Worm (Caenorhabditis elegans) whole organism, L1 larva: Measurements from ENCODE around the gene dyf-6.

Experiments
- C16A3.4 ChIP-seq: fragments of 150-350 bp; optimal IDR thresholded peaks from 2 replicates; lab custom pipeline; 2014; ENCODE audit warnings: missing biosample characterization, missing genetic modification characterization
- C34B4.2 ChIP-seq: sonication (generic microtip); optimal IDR thresholded peaks from 2 replicates; lab custom pipeline; 2017; ENCODE audit warnings: mild to moderate bottlenecking, missing genetic modification characterization, missing compliant biosample characterization
- aha-1 ChIP-seq: fragments of 150-350 bp; optimal IDR thresholded peaks from 2 replicates; lab custom pipeline; 2014; ENCODE audit warnings: missing biosample characterization, missing genetic modification characterization
- alr-1 ChIP-seq: fragments of 200-800 bp; sonication (Bioruptor generic); optimal IDR thresholded peaks from 2 replicates; lab custom pipeline; 2018; ENCODE audit warnings: borderline replicate concordance, mild to moderate bottlenecking, missing genetic modification characterization, missing compliant biosample characterization
- aly-2 ChIP-seq: fragments of 150-350 bp; optimal IDR thresholded peaks from 2 replicates; lab custom pipeline; 2014; ENCODE audit warnings: missing biosample characterization, missing genetic modification characterization
- ama-1 ChIP-seq: fragments of 150-350 bp; optimal IDR thresholded peaks from 2 replicates; lab custom pipeline; 2014
- blmp-1 ChIP-seq: fragments of 150-350 bp; optimal IDR thresholded peaks from 2 replicates; lab custom pipeline; 2014; ENCODE audit warnings: missing biosample characterization, missing genetic modification characterization
- ceh-82 ChIP-seq, 3 experiments: fragments of 150-350 bp in 1 of 3; sonication (generic microtip) in 2 of 3; optimal IDR thresholded peaks; 2 replicates each; lab custom pipeline; 2014 to 2017; ENCODE audit warnings: missing biosample characterization in 3 of 3, missing genetic modification characterization in 3 of 3
- ceh-88 ChIP-seq: fragments of 200-800 bp; sonication (Bioruptor generic); IDR thresholded peaks from 2 replicates; pipeline ENCODE4 v1.3.6; 2022; ENCODE audit warnings: missing genetic modification characterization, missing compliant biosample characterization
- ceh-90 ChIP-seq: sonication (generic microtip); optimal IDR thresholded peaks from 2 replicates; lab custom pipeline; 2016; ENCODE audit warnings: missing genetic modification characterization, missing compliant biosample characterization
- dsc-1 ChIP-seq: sonication (generic microtip); optimal IDR thresholded peaks from 2 replicates; lab custom pipeline; 2016; ENCODE audit warnings: mild to moderate bottlenecking, missing genetic modification characterization, missing compliant biosample characterization
- efl-1 ChIP-seq, 4 experiments: fragments of 150-350 bp; optimal IDR thresholded peaks in 3 of 4; peaks in 1 of 4; 1 replicate in 1 of 4; 2 replicates in 3 of 4; lab custom pipeline; 2014; ENCODE audit warnings: missing biosample characterization in 2 of 4, missing genetic modification characterization in 2 of 4, missing genetic modification reagents in 2 of 4
- egl-13 ChIP-seq: sonication (generic microtip); optimal IDR thresholded peaks from 2 replicates; lab custom pipeline; 2016; ENCODE audit warnings: missing genotype, missing genetic modification reagents, missing genetic modification characterization, missing compliant biosample characterization
- elt-2 ChIP-seq: sonication (generic microtip); optimal IDR thresholded peaks from 2 replicates; lab custom pipeline; 2016; ENCODE audit warnings: missing genetic modification characterization, mild to moderate bottlenecking, inconsistent platforms, missing compliant biosample characterization, missing genetic modification reagents
- elt-3 ChIP-seq, 6 experiments: fragments of 150-350 bp in 1 of 6; sonication (generic microtip); optimal IDR thresholded peaks; 2 replicates each; lab custom pipeline; 2017 to 2018; ENCODE audit warnings: missing biosample characterization in 6 of 6, missing genetic modification characterization in 6 of 6, inconsistent platforms in 1 of 6
- ets-5 ChIP-seq: fragments of 200-800 bp; sonication (Bioruptor generic); IDR thresholded peaks from 2 replicates; pipeline ENCODE4 v1.3.6; 2022; ENCODE audit warnings: missing genetic modification characterization, missing compliant biosample characterization
- fkh-4 ChIP-seq: sonication (generic microtip); optimal IDR thresholded peaks from 2 replicates; lab custom pipeline; 2016; ENCODE audit warnings: missing compliant biosample characterization, missing genetic modification characterization, borderline replicate concordance
- irx-1 ChIP-seq: sonication (generic microtip); optimal IDR thresholded peaks from 2 replicates; lab custom pipeline; 2016; ENCODE audit warnings: missing genetic modification characterization, missing compliant biosample characterization
- jun-1 ChIP-seq: fragments of 150-350 bp; optimal IDR thresholded peaks from 2 replicates; lab custom pipeline; 2014; ENCODE audit warnings: missing biosample characterization, missing genetic modification reagents, missing genetic modification characterization
- lin-14 ChIP-seq: fragments of 200-800 bp; sonication (Bioruptor generic); optimal IDR thresholded peaks from 2 replicates; lab custom pipeline; 2018; ENCODE audit warnings: mild to moderate bottlenecking, missing genetic modification characterization, moderate library complexity, missing compliant biosample characterization
- lin-35 ChIP-seq, 2 experiments: fragments of 150-350 bp; optimal IDR thresholded peaks; 2 replicates each; lab custom pipeline; 2014; ENCODE audit warnings: missing biosample characterization in 2 of 2, missing genetic modification characterization in 2 of 2, missing genetic modification reagents in 2 of 2
- lin-39 ChIP-seq: fragments of 150-350 bp; optimal IDR thresholded peaks from 2 replicates; lab custom pipeline; 2014; ENCODE audit warnings: missing biosample characterization, missing genetic modification reagents, missing genetic modification characterization
- lir-3 ChIP-seq: sonication (generic microtip); optimal IDR thresholded peaks from 2 replicates; lab custom pipeline; 2016; ENCODE audit warnings: mild to moderate bottlenecking, missing genetic modification characterization, moderate library complexity, missing compliant biosample characterization; ENCODE audit not compliant: poor library complexity
- lsy-2 ChIP-seq, 2 experiments: fragments of 150-350 bp; optimal IDR thresholded peaks; 2 replicates each; lab custom pipeline; 2014; ENCODE audit warnings: missing biosample characterization in 2 of 2, missing genetic modification characterization in 2 of 2
- nhr-19 ChIP-seq: fragments of 200-800 bp; sonication (Bioruptor generic); conservative IDR thresholded peaks from 2 replicates; pipeline ENCODE4 v1.3.6; 2022; ENCODE audit warnings: missing genetic modification characterization, missing compliant biosample characterization
- nhr-20 ChIP-seq: sonication (generic microtip); optimal IDR thresholded peaks from 2 replicates; lab custom pipeline; 2016; ENCODE audit warnings: mild to moderate bottlenecking, missing genetic modification characterization, missing compliant biosample characterization
- nhr-71 ChIP-seq: sonication (generic microtip); optimal IDR thresholded peaks from 2 replicates; lab custom pipeline; 2016; ENCODE audit warnings: mild to moderate bottlenecking, missing genetic modification characterization, moderate library complexity, missing compliant biosample characterization
- nhr-77 ChIP-seq: fragments of 150-350 bp; optimal IDR thresholded peaks from 2 replicates; lab custom pipeline; 2014; ENCODE audit warnings: missing biosample characterization, missing genetic modification characterization
- nhr-85 ChIP-seq: sonication (generic microtip); peaks from one replicate; lab custom pipeline; 2016; ENCODE audit warnings: missing genetic modification characterization, inconsistent platforms, missing compliant biosample characterization
- nhr-90 ChIP-seq: sonication (generic microtip); optimal IDR thresholded peaks from 2 replicates; lab custom pipeline; 2016; ENCODE audit warnings: mild to moderate bottlenecking, missing genetic modification characterization, missing compliant biosample characterization; ENCODE audit not compliant: poor library complexity
- pax-3 ChIP-seq: fragments of 200-800 bp; sonication (Bioruptor generic); optimal IDR thresholded peaks from 2 replicates; lab custom pipeline; 2018; ENCODE audit warnings: mild to moderate bottlenecking, missing genetic modification characterization, moderate library complexity, missing compliant biosample characterization
- pqm-1 ChIP-seq: sonication (generic microtip); optimal IDR thresholded peaks from 3 replicates; lab custom pipeline; 2017; ENCODE audit warnings: missing biosample characterization, missing genetic modification characterization
- rnt-1 ChIP-seq: sonication (generic microtip); optimal IDR thresholded peaks from 2 replicates; lab custom pipeline; 2016; ENCODE audit warnings: mild to moderate bottlenecking, missing genetic modification characterization, moderate library complexity, missing compliant biosample characterization
- snpc-4 ChIP-seq: fragments of 150-350 bp; optimal IDR thresholded peaks from 2 replicates; lab custom pipeline; 2014; ENCODE audit warnings: missing biosample characterization, missing genetic modification characterization
- sptf-1 ChIP-seq: fragments of 150-350 bp; optimal IDR thresholded peaks from 2 replicates; lab custom pipeline; 2014; ENCODE audit warnings: missing biosample characterization, missing genetic modification characterization
- sup-37 ChIP-seq: fragments of 200-800 bp; sonication (Bioruptor generic); optimal IDR thresholded peaks from 2 replicates; lab custom pipeline; 2018; ENCODE audit warnings: mild to moderate bottlenecking, missing genetic modification characterization, missing compliant biosample characterization
- tbx-2 ChIP-seq: sonication (generic microtip); optimal IDR thresholded peaks from 2 replicates; lab custom pipeline; 2016; ENCODE audit warnings: missing genetic modification characterization, missing compliant biosample characterization
- tlp-1 ChIP-seq: fragments of 150-350 bp; optimal IDR thresholded peaks from 2 replicates; lab custom pipeline; 2014; ENCODE audit warnings: missing biosample characterization, missing genetic modification characterization
- unc-86 ChIP-seq: sonication (generic microtip); optimal IDR thresholded peaks from 2 replicates; lab custom pipeline; 2016; ENCODE audit warnings: missing genetic modification characterization, missing compliant biosample characterization
- unc-98 ChIP-seq: fragments of 200-800 bp; sonication (Bioruptor generic); IDR thresholded peaks from 2 replicates; pipeline ENCODE4 v1.3.6; 2022; ENCODE audit warnings: missing genetic modification characterization, missing compliant biosample characterization
- vab-15 ChIP-seq: sonication (generic microtip); optimal IDR thresholded peaks from 2 replicates; lab custom pipeline; 2017; ENCODE audit warnings: missing genotype, mild to moderate bottlenecking, missing genetic modification characterization, missing compliant biosample characterization
- xbp-1 ChIP-seq: sonication (generic microtip); optimal IDR thresholded peaks from 2 replicates; lab custom pipeline; 2016; ENCODE audit warnings: missing genetic modification characterization, missing compliant biosample characterization
- zip-4 ChIP-seq: fragments of 200-800 bp; sonication (Bioruptor generic); optimal IDR thresholded peaks from 2 replicates; lab custom pipeline; 2018; ENCODE audit warnings: mild to moderate bottlenecking, missing genetic modification characterization, moderate library complexity, missing compliant biosample characterization
- ztf-11 ChIP-seq, 2 experiments: sonication (generic microtip); optimal IDR thresholded peaks; 2 replicates each; lab custom pipeline; 2016 to 2017; ENCODE audit warnings: missing genetic modification characterization in 2 of 2, missing biosample characterization in 1 of 2, missing compliant biosample characterization in 1 of 2
- ztf-4 ChIP-seq: fragments of 150-350 bp; optimal IDR thresholded peaks from 2 replicates; lab custom pipeline; 2014; ENCODE audit warnings: missing biosample characterization, missing genetic modification characterization

Gene dyf-6

ce11 chrX:10377663-10378062, 8.6 kb downstream of the dyf-6 start (continued):
- TF ChIP-seq ets-5 (GFP tag; lab: Robert Waterston, UW) (no peak), unc-86 (tag; lab: Kevin White, UChicago) (peak; percentile 94), lin-39 (tag; lab: Kevin White, UChicago) (peak; percentile 77)

DNA sequence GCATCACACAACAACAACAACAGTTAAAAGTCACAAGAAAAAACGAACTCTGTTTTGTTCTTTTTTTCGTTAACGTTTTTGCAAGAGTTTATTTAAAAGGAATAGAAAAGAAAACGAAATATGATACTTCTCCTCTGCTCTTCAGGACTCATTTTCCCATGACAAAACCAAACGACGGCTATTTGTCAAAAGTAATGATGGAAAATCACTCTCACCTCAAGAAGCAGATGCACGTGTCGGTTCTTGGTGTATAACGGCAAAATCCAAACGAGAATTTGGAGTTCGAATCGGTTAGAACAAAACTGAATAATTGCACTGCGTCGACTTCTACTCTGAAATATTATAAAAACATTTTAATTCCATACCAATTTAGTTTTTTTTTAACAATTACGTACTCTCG, 9.3 kb downstream of the dyf-6 start:
- TF ChIP-seq snpc-4 (no peak), dsc-1 (tag; lab: Kevin White, UChicago) (no peak), rnt-1 (tag; lab: Kevin White, UChicago) (no peak), nhr-71 (no peak), unc-98 (GFP tag; lab: Robert Waterston, UW) (no peak), lin-39 (tag; lab: Kevin White, UChicago) (no peak)

DNA sequence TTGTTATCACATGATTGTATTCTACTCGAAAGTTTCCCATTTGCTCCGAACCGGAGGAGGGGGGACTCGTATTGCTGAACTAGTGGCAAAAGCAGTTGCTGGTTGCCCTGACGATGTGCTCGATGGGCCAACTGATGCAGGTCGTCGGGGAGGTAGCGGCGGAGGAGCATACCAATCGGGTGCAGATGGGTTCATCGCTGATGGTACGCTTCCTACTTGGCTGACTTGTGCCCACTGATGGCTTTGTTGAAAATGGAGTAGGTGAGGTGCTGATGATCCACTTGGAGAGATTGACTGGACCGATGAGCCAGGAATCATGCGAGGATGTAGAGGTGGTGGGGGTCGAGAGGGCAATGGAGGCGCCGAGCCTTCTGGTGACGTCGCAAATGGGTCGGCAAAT, 12.7 kb downstream of the dyf-6 start:
- no peak for TF ChIP-seq efl-1 (optimal IDR thresholded peaks at IDR 0.05; lab: Kevin White, UChicago)
- peak in 1 of 2 experiments; percentile 85 for TF ChIP-seq efl-1 (GFP tag; optimal IDR thresholded peaks at IDR 0.05 in 1 of 2; lab: Kevin White, UChicago)
- TF ChIP-seq lsy-2 (tag; optimal IDR thresholded peaks at IDR 0.05; lab: Kevin White, UChicago) = no peak

- TF ChIP-seq zip-4 (GFP tag; lab: Kevin White, UChicago) (no peak), unc-86 (tag; lab: Kevin White, UChicago) (peak; percentile 36), pax-3 (tag; lab: Kevin White, UChicago) (no peak), ceh-82 (tag; optimal IDR thresholded peaks at IDR 0.05; lab: Kevin White, UChicago) (peak in 2 of 3 experiments; percentile 2 to 16), sptf-1 (no peak), nhr-77 (tag; lab: Kevin White, UChicago) (no peak), pqm-1 (tag; lab: Kevin White, UChicago) (no peak), rnt-1 (tag; lab: Kevin White, UChicago) (peak; percentile 61), vab-15 (tag; lab: Kevin White, UChicago) (no peak), egl-13 (tag; lab: Kevin White, UChicago) (no peak), tbx-2 (peak; percentile 29), tlp-1 (tag; lab: Kevin White, UChicago) (no peak), efl-1 (optimal IDR thresholded peaks at IDR 0.05; lab: Kevin White, UChicago) (peak; percentile 13 to 48), efl-1 (GFP tag; optimal IDR thresholded peaks at IDR 0.05 in 1 of 2; lab: Kevin White, UChicago) (no peak), nhr-90 (no peak), jun-1 (tag; lab: Kevin White, UChicago) (no peak), lir-3 (tag; lab: Kevin White, UChicago) (no peak), blmp-1 (tag; lab: Kevin White, UChicago) (peak; percentile 14), irx-1 (no peak), nhr-20 (tag; lab: Kevin White, UChicago) (peak; percentile 40), ztf-4 (tag; lab: Kevin White, UChicago) (no peak), fkh-4 (tag; lab: Kevin White, UChicago) (no peak), nhr-71 (peak; percentile 55), lin-39 (tag; lab: Kevin White, UChicago) (no peak), lin-14 (peak; percentile 80), elt-3 (tag; optimal IDR thresholded peaks at IDR 0.05; lab: Kevin White, UChicago) (no peak), alr-1 (tag; lab: Kevin White, UChicago) (no peak), aly-2 (tag; lab: Kevin White, UChicago) (no peak), ztf-11 (tag; optimal IDR thresholded peaks at IDR 0.05; lab: Kevin White, UChicago) (no peak), lsy-2 (tag; optimal IDR thresholded peaks at IDR 0.05; lab: Kevin White, UChicago) (peak in 1 of 2 experiments; percentile 40), C16A3.4 (tag; lab: Kevin White, UChicago) (no peak), nhr-19 (0 out of 2 replicates have a peak, but pooled peaks have one; percentile 17), aha-1 (no peak), snpc-4 (no peak), xbp-1 (tag; lab: Kevin White, UChicago) (peak; percentile 23), ceh-90 (tag; lab: Kevin White, UChicago) (no peak), nhr-85 (tag; lab: Kevin White, UChicago) (peak; percentile 57), ama-1 (lab: Kevin White, UChicago) (no peak), C34B4.2 (tag; lab: Kevin White, UChicago) (no peak), ceh-88 (no peak), elt-2 (tag; lab: Kevin White, UChicago) (no peak), sup-37 (GFP tag; lab: Kevin White, UChicago) (no peak), lin-35 (GFP tag; optimal IDR thresholded peaks at IDR 0.05; lab: Kevin White, UChicago) (peak in 1 of 2 experiments; percentile 5)
Observed at ce11 chrX:10372556-10372955, 13.8 kb downstream of the dyf-6 start, which contains the start of gene Y49A10A.2. Y49A10A.2 (minus strand) TSS chrX:10372664.
